Fruit fly (Drosophila melanogaster) whole organism, embryonic: Measurements from ENCODE around the gene Cisd2.

Source experiments
- Adf1 ChIP-seq: fragments of 200-800 bp; sonication (Bioruptor generic); IDR thresholded peaks from 2 replicates; pipeline ENCODE4 v1.3.6; 2022; ENCODE audit warnings: missing biosample characterization, missing genetic modification characterization
- CG10274 ChIP-seq: fragments of 200-800 bp; sonication (Bioruptor generic); optimal IDR thresholded peaks from 3 replicates; lab custom pipeline; 2017; ENCODE audit warnings: missing biosample characterization, mild to moderate bottlenecking, missing genetic modification characterization
- CG10654 ChIP-seq: fragments of 200-800 bp; sonication (Bioruptor generic); optimal IDR thresholded peaks from 2 replicates; lab custom pipeline; 2016; ENCODE audit warnings: missing biosample characterization, missing genetic modification characterization
- CG11723 ChIP-seq: fragments of 200-800 bp; sonication (Bioruptor generic); optimal IDR thresholded peaks from 2 replicates; lab custom pipeline; 2017; ENCODE audit warnings: missing biosample characterization, mild to moderate bottlenecking, missing genetic modification characterization
- CG1233 ChIP-seq: fragments of 200-800 bp; sonication (Bioruptor generic); optimal IDR thresholded peaks from 4 replicates; lab custom pipeline; 2018; ENCODE audit warnings: missing biosample characterization, mild to moderate bottlenecking, missing genetic modification characterization
- CG14710 ChIP-seq: fragments of 200-800 bp; sonication (Bioruptor generic); optimal IDR thresholded peaks from 3 replicates; lab custom pipeline; 2019; ENCODE audit warnings: missing biosample characterization, mild to moderate bottlenecking, missing genetic modification characterization, moderate library complexity
- CG15696 ChIP-seq: fragments of 200-800 bp; sonication (Bioruptor generic); optimal IDR thresholded peaks from 2 replicates; lab custom pipeline; 2019; ENCODE audit warnings: missing biosample characterization, mild to moderate bottlenecking, missing genetic modification characterization, moderate library complexity
- CG16779 ChIP-seq: fragments of 200-800 bp; sonication (Bioruptor generic); IDR thresholded peaks from 2 replicates; pipeline ENCODE4 v1.3.6; 2022; ENCODE audit warnings: missing biosample characterization, missing genetic modification characterization
- CG17186 ChIP-seq: fragments of 200-800 bp; sonication (Bioruptor generic); optimal IDR thresholded peaks from 3 replicates; lab custom pipeline; 2017; ENCODE audit warnings: missing biosample characterization, missing genetic modification reagents, missing genetic modification characterization
- CG18011 ChIP-seq: fragments of 200-800 bp; sonication (Bioruptor generic); optimal IDR thresholded peaks from 2 replicates; lab custom pipeline; 2017; ENCODE audit warnings: missing biosample characterization, missing genetic modification characterization, mild to moderate bottlenecking, moderate library complexity, missing genotype
- CG18476 ChIP-seq: fragments of 200-800 bp; sonication (Bioruptor generic); optimal IDR thresholded peaks from 2 replicates; lab custom pipeline; 2016; ENCODE audit warnings: missing biosample characterization, mild to moderate bottlenecking, missing genetic modification characterization
- CG18599 ChIP-seq: fragments of 200-800 bp; sonication (Bioruptor generic); optimal IDR thresholded peaks from 3 replicates; lab custom pipeline; 2017; ENCODE audit warnings: missing biosample characterization, missing genetic modification characterization, mild to moderate bottlenecking, moderate library complexity, missing genetic modification reagents
- CG30020 ChIP-seq: fragments of 200-800 bp; optimal IDR thresholded peaks from 2 replicates; lab custom pipeline; 2019; ENCODE audit warnings: missing biosample characterization, mild to moderate bottlenecking, missing genetic modification characterization, moderate library complexity
- CG34376 ChIP-seq: fragments of 200-800 bp; sonication (Bioruptor generic); optimal IDR thresholded peaks from 2 replicates; lab custom pipeline; 2018; ENCODE audit warnings: missing biosample characterization, mild to moderate bottlenecking, missing genetic modification characterization
- CG6654 ChIP-seq: fragments of 200-800 bp; sonication (Bioruptor generic); optimal IDR thresholded peaks from 2 replicates; lab custom pipeline; 2017; ENCODE audit warnings: missing biosample characterization, mild to moderate bottlenecking, missing genetic modification characterization
- CG7556 ChIP-seq: fragments of 200-800 bp; sonication (Bioruptor generic); optimal IDR thresholded peaks from 2 replicates; lab custom pipeline; 2017; ENCODE audit warnings: missing biosample characterization, mild to moderate bottlenecking, missing genetic modification characterization
- CG8765 ChIP-seq: fragments of 200-800 bp; sonication (Bioruptor generic); IDR thresholded peaks from 2 replicates; pipeline ENCODE4 v1.3.6; 2022; ENCODE audit warnings: missing biosample characterization, missing genetic modification characterization
- CG9727 ChIP-seq: fragments of 200-800 bp; sonication (Bioruptor generic); optimal IDR thresholded peaks from 3 replicates; lab custom pipeline; 2017; ENCODE audit warnings: missing biosample characterization, mild to moderate bottlenecking, missing genetic modification characterization
- Camta ChIP-seq: fragments of 200-800 bp; sonication (Bioruptor generic); optimal IDR thresholded peaks from 2 replicates; lab custom pipeline; 2016; ENCODE audit warnings: missing biosample characterization, missing genetic modification characterization
- Dbx ChIP-seq: fragments of 200-800 bp; sonication (Bioruptor generic); IDR thresholded peaks from 3 replicates; pipeline ENCODE4 v1.3.6; 2022; ENCODE audit warnings: missing biosample characterization, missing genetic modification characterization
- Dip3 ChIP-seq: fragments of 200-800 bp; sonication (Bioruptor generic); optimal IDR thresholded peaks from 3 replicates; lab custom pipeline; 2016; ENCODE audit warnings: missing biosample characterization, missing genetic modification characterization
- Gug ChIP-seq: fragments of 200-800 bp; sonication (Bioruptor generic); IDR thresholded peaks from 4 replicates; pipeline ENCODE4 v1.3.6; 2022; ENCODE audit warnings: missing biosample characterization, missing genetic modification characterization
- NfI ChIP-seq: fragments of 200-800 bp; sonication (Bioruptor generic); optimal IDR thresholded peaks from 3 replicates; lab custom pipeline; 2018; ENCODE audit warnings: missing biosample characterization, mild to moderate bottlenecking, missing genetic modification characterization, moderate library complexity
- Optix ChIP-seq: fragments of 200-800 bp; sonication (Bioruptor generic); IDR thresholded peaks from 3 replicates; pipeline ENCODE4 v1.3.6; 2022; ENCODE audit warnings: missing biosample characterization, missing genetic modification characterization
- Pdp1 ChIP-seq, 2 experiments: fragments of 200-800 bp; sonication (Bioruptor generic); optimal IDR thresholded peaks; 3 replicates each; lab custom pipeline; 2016; ENCODE audit warnings: missing biosample characterization in 2 of 2, missing genetic modification characterization in 2 of 2, mild to moderate bottlenecking in 1 of 2, moderate library complexity in 1 of 2
- Stat92E ChIP-seq, 3 experiments: fragments of >200 bp in 2 of 3; fragments of 200-800 bp in 1 of 3; sonication (Bioruptor generic) in 1 of 3; optimal IDR thresholded peaks; 2 replicates each; lab custom pipeline; 2017 to 2019; ENCODE audit warnings: missing biosample characterization in 3 of 3, missing genetic modification characterization in 3 of 3, mild to moderate bottlenecking in 1 of 3, moderate library complexity in 1 of 3
- Xrp1 ChIP-seq: fragments of 200-800 bp; sonication (Bioruptor generic); IDR thresholded peaks from 2 replicates; pipeline ENCODE4 v1.3.6; 2022; ENCODE audit warnings: missing biosample characterization, missing genetic modification characterization
- bigmax ChIP-seq: fragments of 200-800 bp; sonication (Bioruptor generic); optimal IDR thresholded peaks from 2 replicates; lab custom pipeline; 2018; ENCODE audit warnings: missing biosample characterization, mild to moderate bottlenecking, missing genetic modification characterization
- cg ChIP-seq: fragments of 200-800 bp; sonication (Bioruptor generic); optimal IDR thresholded peaks from 3 replicates; lab custom pipeline; 2019; ENCODE audit warnings: missing biosample characterization, mild to moderate bottlenecking, missing genetic modification characterization, moderate library complexity
- dmrt99B ChIP-seq: fragments of 200-800 bp; sonication (Bioruptor generic); optimal IDR thresholded peaks from 2 replicates; lab custom pipeline; 2018; ENCODE audit warnings: missing biosample characterization, mild to moderate bottlenecking, missing genetic modification characterization, moderate library complexity
- ems ChIP-seq: fragments of 200-800 bp; sonication (Bioruptor generic); optimal IDR thresholded peaks from 3 replicates; lab custom pipeline; 2016; ENCODE audit warnings: missing biosample characterization, missing genetic modification characterization
- fd64A ChIP-seq: fragments of 200-800 bp; sonication (Bioruptor generic); optimal IDR thresholded peaks from 3 replicates; lab custom pipeline; 2018; ENCODE audit warnings: missing biosample characterization, mild to moderate bottlenecking, missing genetic modification characterization
- gt ChIP-seq: fragments of 200-800 bp; sonication (Bioruptor generic); IDR thresholded peaks from 2 replicates; pipeline ENCODE4 v1.3.6; 2022; ENCODE audit warnings: missing biosample characterization, missing genetic modification characterization
- inv ChIP-seq: fragments of 200-800 bp; sonication (Bioruptor generic); IDR thresholded peaks from 2 replicates; pipeline ENCODE4 v1.3.6; 2022; ENCODE audit warnings: missing biosample characterization, missing genetic modification characterization; ENCODE audit not compliant: partially characterized antibody
- kni ChIP-seq: fragments of 200-800 bp; sonication (Bioruptor generic); optimal IDR thresholded peaks from 3 replicates; lab custom pipeline; 2017; ENCODE audit warnings: mild to moderate bottlenecking, missing biosample characterization, missing genetic modification reagents, missing genetic modification characterization
- lola ChIP-seq, 3 experiments: fragments of >200 bp in 2 of 3; fragments of 200-800 bp in 1 of 3; sonication (Bioruptor generic) in 1 of 3; optimal IDR thresholded peaks; 2 replicates each; lab custom pipeline; 2017 to 2019; ENCODE audit warnings: missing biosample characterization in 3 of 3, missing genetic modification characterization in 3 of 3, mild to moderate bottlenecking in 1 of 3, moderate library complexity in 1 of 3
- mam ChIP-seq: fragments of 200-800 bp; sonication (Bioruptor generic); optimal IDR thresholded peaks from 3 replicates; lab custom pipeline; 2016; ENCODE audit warnings: missing biosample characterization, missing genetic modification characterization
- nmo ChIP-seq: fragments of 200-800 bp; sonication (Bioruptor generic); optimal IDR thresholded peaks from 2 replicates; lab custom pipeline; 2018; ENCODE audit warnings: missing biosample characterization, mild to moderate bottlenecking, missing genetic modification characterization, moderate library complexity
- oc ChIP-seq: fragments of 200-800 bp; sonication (Bioruptor generic); optimal IDR thresholded peaks from 2 replicates; lab custom pipeline; 2018; ENCODE audit warnings: missing biosample characterization, mild to moderate bottlenecking, missing genetic modification characterization, moderate library complexity
- pros ChIP-seq: fragments of 200-800 bp; sonication (Bioruptor generic); optimal IDR thresholded peaks from 3 replicates; lab custom pipeline; 2019; ENCODE audit warnings: missing biosample characterization, mild to moderate bottlenecking, missing genetic modification characterization, moderate library complexity
- sc ChIP-seq, 3 experiments: fragments of >200 bp in 2 of 3; fragments of 200-800 bp in 1 of 3; sonication (Bioruptor generic) in 1 of 3; optimal IDR thresholded peaks; 2 replicates in 2 of 3; 3 replicates in 1 of 3; lab custom pipeline; 2017; ENCODE audit warnings: mild to moderate bottlenecking in 1 of 3, missing biosample characterization in 1 of 3, missing genetic modification characterization in 1 of 3, missing genetic modification reagents in 1 of 3
- sens-2 ChIP-seq: fragments of 200-800 bp; sonication (Bioruptor generic); IDR thresholded peaks from 2 replicates; pipeline ENCODE4 v1.3.6; 2022; ENCODE audit warnings: missing biosample characterization, missing genetic modification characterization
- sim ChIP-seq: fragments of 200-800 bp; sonication (Bioruptor generic); IDR thresholded peaks from 2 replicates; pipeline ENCODE4 v1.3.6; 2022; ENCODE audit warnings: missing biosample characterization, missing genetic modification characterization
- so ChIP-seq: fragments of 200-800 bp; sonication (Bioruptor generic); IDR thresholded peaks from 3 replicates; pipeline ENCODE4 v1.3.6; 2022; ENCODE audit warnings: missing biosample characterization, missing genetic modification characterization
- tio ChIP-seq: fragments of 200-800 bp; sonication (Bioruptor generic); optimal IDR thresholded peaks from 2 replicates; lab custom pipeline; 2017; ENCODE audit warnings: missing biosample characterization, missing genetic modification characterization, inconsistent platforms
- tna ChIP-seq: fragments of 200-800 bp; sonication (Bioruptor generic); IDR thresholded peaks from 2 replicates; pipeline ENCODE4 v1.3.6; 2022; ENCODE audit warnings: missing biosample characterization, missing genetic modification characterization; ENCODE audit not compliant: partially characterized antibody
- twi ChIP-seq: fragments of 200-800 bp; optimal IDR thresholded peaks from 2 replicates; lab custom pipeline; 2019; ENCODE audit warnings: missing biosample characterization, mild to moderate bottlenecking, missing genetic modification characterization, moderate library complexity
- zf30C ChIP-seq: fragments of 200-800 bp; sonication (Bioruptor generic); optimal IDR thresholded peaks from 3 replicates; lab custom pipeline; 2018; ENCODE audit warnings: missing biosample characterization, mild to moderate bottlenecking, missing genetic modification characterization
- zfh1 ChIP-seq: fragments of 200-800 bp; sonication (Bioruptor generic); IDR thresholded peaks from 3 replicates; pipeline ENCODE4 v1.3.6; 2022; ENCODE audit warnings: missing biosample characterization, missing genetic modification characterization

Gene Cisd2

DNA sequence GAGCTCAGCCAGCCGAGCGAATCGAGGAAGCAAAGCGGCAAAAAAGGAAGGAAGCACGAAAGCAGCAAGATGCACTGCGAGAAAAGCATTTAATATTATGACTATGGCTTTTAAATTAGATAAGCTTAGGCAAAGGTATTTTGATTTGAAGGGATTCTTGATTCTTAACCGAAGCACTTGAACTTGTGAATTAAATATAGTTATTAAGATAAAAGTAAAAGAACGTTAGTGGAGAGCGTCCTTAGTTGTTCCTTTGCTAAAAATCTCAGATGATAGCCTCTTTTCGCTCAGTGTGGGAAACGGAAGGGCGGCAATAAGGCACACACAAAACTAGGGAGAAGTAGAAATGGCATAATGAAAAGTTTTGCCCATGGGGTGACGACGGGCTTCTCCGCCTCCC lies 46.0 kb upstream of the Cisd2 start (continued):
- TF ChIP-seq nmo (GFP tag; lab: Kevin White, UChicago) (peak; percentile 21), lola (GFP tag; optimal IDR thresholded peaks at IDR 0.05; lab: Kevin White, UChicago) (peak in 1 of 3 experiments; percentile 48), CG14710 (tag; lab: Kevin White, UChicago) (peak; percentile 32), CG8765 (peak; percentile 32; the same call in 1 of the 2 replicates), CG15696 (peak; percentile 9), Xrp1 (GFP tag; lab: Robert Waterston, UW) (peak; percentile 40; the same call in 1 of the 2 replicates), zf30C (GFP tag; lab: Kevin White, UChicago) (peak; percentile 24), bigmax (GFP tag; lab: Kevin White, UChicago) (no peak), CG9727 (GFP tag; lab: Kevin White, UChicago) (peak; percentile 11), Dip3 (no peak)

DNA sequence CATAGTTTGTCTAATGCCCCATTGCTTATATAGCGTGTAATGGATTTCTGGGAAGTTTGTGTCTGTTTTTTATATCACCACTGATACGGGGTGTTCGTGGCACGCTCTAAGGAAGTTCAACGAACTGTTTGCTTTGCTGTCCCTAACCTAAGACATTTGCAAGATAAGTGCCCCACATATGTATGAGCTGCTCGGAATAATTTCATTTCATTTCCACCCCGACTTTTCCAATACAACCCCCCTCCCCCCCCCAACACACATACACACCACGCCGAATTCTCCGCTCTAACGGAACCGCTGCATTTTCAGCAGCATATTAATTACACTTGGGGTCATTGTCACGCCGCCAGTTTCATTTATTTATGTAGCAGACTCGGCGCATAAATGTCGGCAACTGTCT lies 44.8 kb upstream of the Cisd2 start:
- TF ChIP-seq sc (optimal IDR thresholded peaks at IDR 0.05; lab: Kevin White, UChicago), result no peak
- no peak for TF ChIP-seq sc (GFP tag; optimal IDR thresholded peaks at IDR 0.05; lab: Kevin White, UChicago)
- TF ChIP-seq Dbx (GFP tag; lab: Robert Waterston, UW), result no peak
- TF ChIP-seq sim (GFP tag; lab: Robert Waterston, UW), result no peak
- TF ChIP-seq CG30020 (tag; lab: Kevin White, UChicago), result no peak
- peak in 1 of 3 experiments; percentile 79 for TF ChIP-seq Stat92E (GFP tag; optimal IDR thresholded peaks at IDR 0.05; lab: Kevin White, UChicago)
- no peak for TF ChIP-seq Adf1 (GFP tag; lab: Robert Waterston, UW)
- peak; percentile 51 for TF ChIP-seq cg (GFP tag; lab: Kevin White, UChicago)
- no peak for TF ChIP-seq CG10274
- no peak for TF ChIP-seq zfh1 (GFP tag; lab: Robert Waterston, UW)
- TF ChIP-seq CG6654 (GFP tag; lab: Kevin White, UChicago), result no peak
- TF ChIP-seq gt (GFP tag; lab: Robert Waterston, UW), result no peak
- TF ChIP-seq mam (GFP tag; lab: Kevin White, UChicago), result no peak
- no peak for TF ChIP-seq tio
- TF ChIP-seq so (GFP tag; lab: Robert Waterston, UW), result no peak
- no peak for TF ChIP-seq fd64A (GFP tag; lab: Kevin White, UChicago)
- TF ChIP-seq NfI (GFP tag; lab: Kevin White, UChicago), result no peak
- no peak for TF ChIP-seq CG7556 (GFP tag; lab: Kevin White, UChicago)
- TF ChIP-seq Gug, result no peak
- TF ChIP-seq Camta (GFP tag; lab: Kevin White, UChicago), result no peak
- peak; percentile 48 for TF ChIP-seq twi (tag; lab: Kevin White, UChicago)
- no peak for TF ChIP-seq sens-2 (GFP tag; lab: Robert Waterston, UW)
- TF ChIP-seq CG11723 (GFP tag; lab: Kevin White, UChicago), result no peak
- no peak for TF ChIP-seq ems (GFP tag; lab: Kevin White, UChicago)
- peak; percentile 87 for TF ChIP-seq pros
- no peak for TF ChIP-seq CG16779 (GFP tag; lab: Robert Waterston, UW)
- no peak for TF ChIP-seq CG18476
- TF ChIP-seq Optix (GFP tag; lab: Robert Waterston, UW), result no peak
- no peak for TF ChIP-seq CG34376 (GFP tag; lab: Kevin White, UChicago)
- peak; percentile 79 for TF ChIP-seq kni
- TF ChIP-seq Pdp1 (GFP tag; optimal IDR thresholded peaks at IDR 0.05; lab: Kevin White, UChicago), result peak in 1 of 2 experiments; percentile 52
- TF ChIP-seq CG18011 (GFP tag; lab: Kevin White, UChicago), result no peak
- TF ChIP-seq CG10654 (GFP tag; lab: Kevin White, UChicago), result no peak
- no peak for TF ChIP-seq dmrt99B (tag; lab: Kevin White, UChicago)
- TF ChIP-seq CG1233, result no peak
- TF ChIP-seq tna, result no peak
- no peak for TF ChIP-seq CG17186 (GFP tag; lab: Kevin White, UChicago)
- TF ChIP-seq CG18599 (GFP tag; lab: Kevin White, UChicago), result no peak
- TF ChIP-seq inv (GFP tag; lab: Robert Waterston, UW), result no peak
- TF ChIP-seq oc (tag; lab: Kevin White, UChicago), result no peak
